Worm (Caenorhabditis elegans): Measurements from ENCODE around the gene Y116A8C.10.

The Y116A8C.10 gene

DNA sequence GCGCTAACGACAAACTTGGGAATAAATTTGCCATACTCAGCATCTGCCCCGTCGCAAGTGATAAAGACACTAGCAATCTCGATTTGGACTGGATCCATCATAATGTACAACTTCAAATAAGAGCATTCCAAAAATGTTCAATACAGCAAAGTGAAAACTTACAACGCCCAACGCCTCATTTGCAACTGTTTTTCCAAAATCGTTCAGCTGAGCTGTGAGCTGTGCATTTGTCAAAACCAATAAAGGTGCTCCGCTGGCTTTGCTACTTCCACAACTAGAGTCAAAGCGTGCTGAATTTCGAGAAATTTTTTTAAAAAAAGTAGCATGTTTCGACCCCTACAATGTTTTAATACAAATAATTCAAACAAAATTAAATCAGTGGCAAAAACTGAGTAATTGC is 7.8 kb downstream of the Y116A8C.10 start, which contains the start of gene Y116A8C.49:
Gene Y116A8C.49 (minus strand): TSS at position 101 of the 400 bp plus-strand sequence.
- TF ChIP-seq tbx-37 (GFP tag; conservative IDR thresholded peaks at IDR 0.05) (no peak), flt-1 (GFP tag; IDR thresholded peaks at IDR 0.05) (no peak), aly-1 (tag; optimal IDR thresholded peaks at IDR 0.05) (no peak), ets-7 (tag; optimal IDR thresholded peaks at IDR 0.05) (no peak), scrt-1 (GFP tag; IDR thresholded peaks at IDR 0.05) (no peak), pes-1 (GFP tag; IDR thresholded peaks at IDR 0.05) (no peak), ama-1 (optimal IDR thresholded peaks at IDR 0.05) (no peak), hmg-4 (GFP tag; optimal IDR thresholded peaks at IDR 0.05) (no peak), hnd-1 (tag; optimal IDR thresholded peaks at IDR 0.05) (no peak), sea-1 (GFP tag; conservative IDR thresholded peaks at IDR 0.05) (no peak), tbx-11 (GFP tag; IDR thresholded peaks at IDR 0.05) (no peak), ceh-36 (tag; optimal IDR thresholded peaks at IDR 0.05) (no peak)

DNA sequence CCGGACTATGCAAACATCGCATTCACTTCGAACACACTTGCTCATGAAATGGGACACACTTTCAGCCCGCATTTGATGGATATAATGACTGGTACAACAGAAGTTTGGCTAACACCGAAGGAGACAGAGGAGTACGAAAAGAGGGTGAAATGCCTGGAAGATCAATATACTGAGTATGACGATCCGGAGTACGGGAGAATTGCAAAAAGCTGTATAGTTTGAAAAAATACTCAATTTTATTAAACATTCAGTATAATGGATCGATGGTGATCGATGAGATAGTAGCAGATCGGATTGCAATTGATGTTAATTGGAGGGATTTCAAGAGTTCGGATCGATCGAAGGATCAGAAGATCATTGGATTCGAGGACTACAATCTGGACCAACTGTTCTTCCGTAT is 12.3 kb downstream of the Y116A8C.10 start:
- TF ChIP-seq F13C5.2 (tag; optimal IDR thresholded peaks at IDR 0.05): no peak
- no peak for TF ChIP-seq hnd-1 (tag; optimal IDR thresholded peaks at IDR 0.05)
- TF ChIP-seq pes-1 (GFP tag; IDR thresholded peaks at IDR 0.05): no peak
- no peak for TF ChIP-seq aly-1 (tag; optimal IDR thresholded peaks at IDR 0.05)
- no peak for TF ChIP-seq scrt-1 (GFP tag; IDR thresholded peaks at IDR 0.05)
- TF ChIP-seq flt-1 (GFP tag; IDR thresholded peaks at IDR 0.05): no peak
- no peak for TF ChIP-seq hmg-4 (GFP tag; optimal IDR thresholded peaks at IDR 0.05)
- TF ChIP-seq ama-1 (optimal IDR thresholded peaks at IDR 0.05): no peak
- TF ChIP-seq tbx-37 (GFP tag; conservative IDR thresholded peaks at IDR 0.05): no peak
- TF ChIP-seq ets-7 (tag; optimal IDR thresholded peaks at IDR 0.05): no peak
- TF ChIP-seq ceh-36 (tag; optimal IDR thresholded peaks at IDR 0.05): no peak

DNA sequence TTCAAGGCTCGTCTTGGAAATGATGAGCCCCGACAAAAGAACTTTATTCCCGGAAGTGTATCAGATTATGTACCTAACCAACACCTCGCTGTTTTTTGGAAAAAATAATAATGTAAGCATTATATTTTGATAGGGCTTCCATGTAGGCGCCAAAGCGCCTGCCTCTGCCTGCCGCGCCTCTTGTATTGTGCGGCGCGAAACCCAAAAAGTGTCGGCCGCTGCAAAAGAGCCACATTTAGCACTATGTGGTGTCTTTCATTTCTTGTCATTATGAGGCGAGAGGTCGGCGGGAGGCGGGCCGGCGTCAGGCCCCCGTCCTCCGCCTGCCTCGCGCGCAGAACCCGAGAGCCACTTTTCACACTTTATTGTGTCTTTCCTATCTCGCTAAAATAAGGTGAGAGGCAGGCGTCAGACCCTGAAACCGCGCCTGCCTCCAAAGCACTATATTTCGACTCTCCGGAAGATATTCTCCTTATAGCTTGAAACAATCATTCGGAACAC is 13.5 kb downstream of the Y116A8C.10 start:
- TF ChIP-seq tbx-37 (GFP tag; conservative IDR thresholded peaks at IDR 0.05): no peak
- TF ChIP-seq ama-1 (optimal IDR thresholded peaks at IDR 0.05): no peak
- TF ChIP-seq pes-1 (GFP tag; IDR thresholded peaks at IDR 0.05): 0 out of 2 replicates have a peak, but pooled peaks have one; percentile 13
- no peak for TF ChIP-seq F13C5.2 (tag; optimal IDR thresholded peaks at IDR 0.05)
- TF ChIP-seq tbx-11 (GFP tag; IDR thresholded peaks at IDR 0.05): 0 out of 2 replicates have a peak, but pooled peaks have one; percentile 21
- no peak for TF ChIP-seq flt-1 (GFP tag; IDR thresholded peaks at IDR 0.05)
- TF ChIP-seq aly-1 (tag; optimal IDR thresholded peaks at IDR 0.05): no peak
- TF ChIP-seq ceh-36 (tag; optimal IDR thresholded peaks at IDR 0.05): no peak

DNA sequence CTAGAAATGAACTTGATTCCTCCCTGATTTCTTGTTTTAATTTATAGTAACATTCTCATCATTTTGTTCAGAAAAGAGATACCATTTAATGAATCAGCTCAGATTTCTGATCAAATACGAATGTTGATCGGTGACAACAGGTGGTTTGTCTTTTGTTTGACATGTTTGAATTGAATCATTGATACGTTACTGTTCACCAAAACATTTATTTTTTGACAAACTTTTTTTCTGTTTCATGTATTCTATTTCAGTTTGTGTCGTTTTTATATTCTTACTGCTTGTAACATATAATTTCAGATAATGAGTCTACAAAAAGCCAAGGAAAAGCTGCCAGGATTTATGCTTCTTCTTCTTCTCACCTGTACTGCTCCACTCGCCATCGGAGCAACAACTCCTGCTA is 14.8 kb downstream of the Y116A8C.10 start, which contains the start of gene nep-24:
Gene nep-24 (plus strand): TSS at position 301 of the 400 bp plus-strand sequence.
- TF ChIP-seq ceh-13 (GFP tag; optimal IDR thresholded peaks at IDR 0.05) (no peak), F13C5.2 (tag; optimal IDR thresholded peaks at IDR 0.05) (no peak), scrt-1 (GFP tag; IDR thresholded peaks at IDR 0.05) (no peak), hnd-1 (tag; optimal IDR thresholded peaks at IDR 0.05) (no peak), aly-1 (tag; optimal IDR thresholded peaks at IDR 0.05) (no peak), ets-7 (tag; optimal IDR thresholded peaks at IDR 0.05) (no peak), tra-4 (tag; optimal IDR thresholded peaks at IDR 0.05) (no peak), ceh-36 (tag; optimal IDR thresholded peaks at IDR 0.05) (no peak), hmg-4 (GFP tag; optimal IDR thresholded peaks at IDR 0.05) (no peak), tbx-37 (GFP tag; conservative IDR thresholded peaks at IDR 0.05) (no peak), B0310.2 (tag; optimal IDR thresholded peaks at IDR 0.05) (no peak), tbx-11 (GFP tag; IDR thresholded peaks at IDR 0.05) (no peak), ama-1 (optimal IDR thresholded peaks at IDR 0.05) (no peak), pes-1 (GFP tag; IDR thresholded peaks at IDR 0.05) (no peak), sea-1 (GFP tag; conservative IDR thresholded peaks at IDR 0.05) (no peak), hmbx-1 (tag; optimal IDR thresholded peaks at IDR 0.05) (no peak), flt-1 (GFP tag; IDR thresholded peaks at IDR 0.05) (no peak)

DNA sequence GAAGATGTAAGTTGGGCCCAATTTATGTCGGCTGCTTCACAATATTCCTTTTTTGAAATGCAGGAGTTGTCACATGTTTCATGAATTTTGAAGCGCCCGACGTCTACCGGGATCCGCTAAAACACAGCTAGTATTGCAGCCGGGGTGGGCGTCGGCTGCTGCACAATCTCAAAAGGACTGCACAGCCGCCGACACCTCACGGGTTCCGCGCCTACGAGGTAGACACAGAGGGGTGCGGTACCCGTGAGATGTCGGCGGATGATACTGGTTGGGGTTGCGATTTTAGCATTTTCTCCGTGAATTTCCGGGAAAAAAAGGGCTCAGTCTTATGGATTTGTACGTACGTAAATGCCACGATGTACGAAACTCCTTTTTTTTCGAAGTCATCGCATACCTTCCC is 16.9 kb downstream of the Y116A8C.10 start:
- TF ChIP-seq pes-1 (GFP tag; IDR thresholded peaks at IDR 0.05): no peak
- no peak for TF ChIP-seq sea-1 (GFP tag; conservative IDR thresholded peaks at IDR 0.05)
- no peak for TF ChIP-seq B0310.2 (tag; optimal IDR thresholded peaks at IDR 0.05)
- no peak for TF ChIP-seq ceh-36 (tag; optimal IDR thresholded peaks at IDR 0.05)
- no peak for TF ChIP-seq ama-1 (optimal IDR thresholded peaks at IDR 0.05)
- TF ChIP-seq aly-1 (tag; optimal IDR thresholded peaks at IDR 0.05): no peak
- TF ChIP-seq flt-1 (GFP tag; IDR thresholded peaks at IDR 0.05): no peak
- TF ChIP-seq tra-4 (tag; optimal IDR thresholded peaks at IDR 0.05): no peak
- TF ChIP-seq hnd-1 (tag; optimal IDR thresholded peaks at IDR 0.05): no peak
- TF ChIP-seq ceh-13 (GFP tag; optimal IDR thresholded peaks at IDR 0.05): no peak
- no peak for TF ChIP-seq hmbx-1 (tag; optimal IDR thresholded peaks at IDR 0.05)
- no peak for TF ChIP-seq hmg-4 (GFP tag; optimal IDR thresholded peaks at IDR 0.05)
- TF ChIP-seq tbx-11 (GFP tag; IDR thresholded peaks at IDR 0.05): no peak

DNA sequence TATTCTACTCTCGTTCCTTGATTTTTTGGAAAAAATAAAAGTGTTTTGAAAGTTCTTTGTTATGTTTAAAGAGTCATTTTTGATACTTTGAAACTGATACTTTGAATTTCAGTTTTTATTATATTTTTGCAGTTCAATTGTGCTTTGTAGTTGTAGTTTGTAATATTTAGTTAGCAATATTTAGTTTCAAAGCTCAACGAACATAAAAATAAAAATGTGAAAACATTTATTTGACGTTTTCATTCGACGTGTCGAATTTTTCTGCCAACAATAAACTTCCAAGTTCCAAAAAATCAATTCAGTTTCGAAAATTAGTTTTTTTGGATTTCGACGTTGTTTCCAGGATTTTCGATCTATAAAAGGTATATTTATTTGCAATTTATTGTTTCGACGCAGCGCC is 18.9 kb downstream of the Y116A8C.10 start, which contains the start of gene nep-23:
Gene nep-23 (plus strand): TSS at position 301 of the 400 bp plus-strand sequence.
- no peak for TF ChIP-seq B0310.2 (tag; optimal IDR thresholded peaks at IDR 0.05)

DNA sequence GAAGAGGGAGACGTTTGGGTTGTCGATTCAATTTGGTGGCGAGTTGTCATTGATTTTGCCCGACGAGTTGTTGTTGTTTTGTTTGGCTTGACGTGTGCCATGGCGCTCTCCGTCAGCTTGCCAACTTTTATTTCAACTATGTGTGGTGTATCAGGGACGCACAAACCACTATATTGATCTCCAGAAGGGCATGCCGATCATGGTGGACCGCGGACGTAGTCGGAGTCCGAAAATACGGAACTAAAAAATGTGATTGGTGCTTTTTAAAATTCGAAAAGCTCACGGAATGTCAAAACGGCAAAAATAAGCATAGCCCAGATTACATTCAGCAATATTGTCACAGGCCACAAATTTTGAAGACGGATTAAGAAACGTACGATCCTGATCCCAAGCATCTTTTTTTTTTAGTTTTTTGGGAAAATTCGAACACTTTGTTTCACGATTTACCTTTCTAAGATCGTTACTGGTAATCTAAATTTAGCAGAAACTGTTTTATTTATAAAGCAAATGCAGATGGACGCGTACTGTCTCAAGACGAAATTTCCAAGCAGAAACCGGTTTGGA is 19.6 kb downstream of the Y116A8C.10 start, which contains the start of the genes Y116A8C.470 and Y116A8C.463:
Gene Y116A8C.470 (minus strand): TSS at position 101 of the 564 bp plus-strand sequence.
Gene Y116A8C.463 (plus strand): TSS at position 514 of the 564 bp plus-strand sequence.
- TF ChIP-seq scrt-1 (GFP tag; IDR thresholded peaks at IDR 0.05): no peak
- no peak for TF ChIP-seq sea-1 (GFP tag; conservative IDR thresholded peaks at IDR 0.05)
- no peak for TF ChIP-seq tbx-11 (GFP tag; IDR thresholded peaks at IDR 0.05)
- no peak for TF ChIP-seq hmg-4 (GFP tag; optimal IDR thresholded peaks at IDR 0.05)
- no peak for TF ChIP-seq tbx-37 (GFP tag; conservative IDR thresholded peaks at IDR 0.05)
- TF ChIP-seq pes-1 (GFP tag; IDR thresholded peaks at IDR 0.05): no peak
- TF ChIP-seq hnd-1 (tag; optimal IDR thresholded peaks at IDR 0.05): no peak
- TF ChIP-seq ama-1 (optimal IDR thresholded peaks at IDR 0.05): no peak
- no peak for TF ChIP-seq flt-1 (GFP tag; IDR thresholded peaks at IDR 0.05)
- no peak for TF ChIP-seq ets-7 (tag; optimal IDR thresholded peaks at IDR 0.05)
- no peak for TF ChIP-seq ceh-36 (tag; optimal IDR thresholded peaks at IDR 0.05)
- no peak for TF ChIP-seq B0310.2 (tag; optimal IDR thresholded peaks at IDR 0.05)
- TF ChIP-seq hmbx-1 (tag; optimal IDR thresholded peaks at IDR 0.05): no peak

Data from whole organism, early embryonic.